Fruit fly (Drosophila melanogaster): ENCODE results near the gene Smr.

The Smr gene

DNA sequence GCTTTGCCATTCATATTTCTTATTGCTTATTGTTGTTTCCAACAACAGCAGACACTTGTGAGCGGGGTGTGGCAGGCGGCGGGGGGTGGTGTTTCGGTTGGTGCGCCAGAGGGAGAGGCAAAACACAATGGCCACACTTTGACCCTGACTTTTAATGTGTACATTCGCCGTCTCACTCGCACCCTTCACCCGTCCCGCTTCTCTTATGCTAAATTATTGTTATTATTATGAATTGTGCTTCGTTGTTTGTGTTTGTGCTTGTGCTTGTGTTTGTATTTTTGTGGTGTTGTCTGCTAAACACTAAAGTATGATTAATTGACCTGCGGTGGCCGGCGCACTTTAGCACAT lies 13.9 kb upstream of the Smr start (continued):
- TF ChIP-seq CG4854 (GFP tag; optimal IDR thresholded peaks at IDR 0.05) (no peak), dpn (GFP tag; optimal IDR thresholded peaks at IDR 0.05) (no peak), insv (GFP tag; optimal IDR thresholded peaks at IDR 0.05) (no peak), sens (GFP tag) (peak; percentile 18), CG8944 (GFP tag; optimal IDR thresholded peaks at IDR 0.05) (no peak), Stat92E (GFP tag; optimal IDR thresholded peaks at IDR 0.05) (no peak), gfzf (GFP tag; optimal IDR thresholded peaks at IDR 0.05) (no peak), CG31388 (GFP tag; optimal IDR thresholded peaks at IDR 0.05) (no peak), Ptx1 (GFP tag; IDR thresholded peaks at IDR 0.05) (no peak), zen (tag; optimal IDR thresholded peaks at IDR 0.05) (no peak), trh (GFP tag; optimal IDR thresholded peaks at IDR 0.05) (no peak), ac (GFP tag; optimal IDR thresholded peaks at IDR 0.05) (no peak), unpg (GFP tag; optimal IDR thresholded peaks at IDR 0.05) (no peak), Atf3 (GFP tag; optimal IDR thresholded peaks at IDR 0.05) (no peak), Dll (GFP tag; IDR thresholded peaks at IDR 0.05; ENCODE audit: partially characterized antibody) (no peak), btn (GFP tag; optimal IDR thresholded peaks at IDR 0.05) (no peak), CG12659 (GFP tag; optimal IDR thresholded peaks at IDR 0.05) (no peak), CG16815 (GFP tag; optimal IDR thresholded peaks at IDR 0.05) (no peak), B-H2 (GFP tag; optimal IDR thresholded peaks at IDR 0.05) (peak; percentile 58), bsh (GFP tag; optimal IDR thresholded peaks at IDR 0.05) (no peak), Spps (tag; optimal IDR thresholded peaks at IDR 0.05) (no peak), CG9609 (GFP tag; optimal IDR thresholded peaks at IDR 0.05) (no peak), MTF-1 (GFP tag; optimal IDR thresholded peaks at IDR 0.05; ENCODE audit: borderline replicate concordance) (no peak), CG5245 (GFP tag; optimal IDR thresholded peaks at IDR 0.05) (no peak), CG10654 (GFP tag; optimal IDR thresholded peaks at IDR 0.05) (no peak), Oli (tag; optimal IDR thresholded peaks at IDR 0.05) (no peak), vvl (GFP tag; IDR thresholded peaks at IDR 0.05) (peak; percentile 78), Rfx (GFP tag; IDR thresholded peaks at IDR 0.05) (no peak), CG8478 (optimal IDR thresholded peaks at IDR 0.05) (no peak), CG17829 (tag; optimal IDR thresholded peaks at IDR 0.05) (no peak), CG43689 (GFP tag; IDR thresholded peaks at IDR 0.05) (no peak), CG5953 (GFP tag; IDR thresholded peaks at IDR 0.05) (no peak), Hand (GFP tag; optimal IDR thresholded peaks at IDR 0.05) (no peak), Bgb (GFP tag; IDR thresholded peaks at IDR 0.05; ENCODE audit: partially characterized antibody) (peak; percentile 54; the same call in 1 of the 2 replicates), CG12391 (tag; optimal IDR thresholded peaks at IDR 0.05) (no peak), HmgD (GFP tag; optimal IDR thresholded peaks at IDR 0.05) (no peak), CG17912 (GFP tag; optimal IDR thresholded peaks at IDR 0.05) (no peak), crp (GFP tag; optimal IDR thresholded peaks at IDR 0.05) (no peak), Sin3A (optimal IDR thresholded peaks at IDR 0.05) (no peak), psq (GFP tag; optimal IDR thresholded peaks at IDR 0.05) (peak; percentile 46), Scr (GFP tag; IDR thresholded peaks at IDR 0.05; ENCODE audit: partially characterized antibody) (no peak), cad (GFP tag; optimal IDR thresholded peaks at IDR 0.05) (no peak), CG8359 (GFP tag; optimal IDR thresholded peaks at IDR 0.05; ENCODE audit: borderline replicate concordance) (no peak), fd96Cb (tag; optimal IDR thresholded peaks at IDR 0.05) (no peak), bbx (GFP tag; IDR thresholded peaks at IDR 0.05; ENCODE audit: partially characterized antibody) (no peak), repo (GFP tag; optimal IDR thresholded peaks at IDR 0.05) (no peak), CG2202 (tag; optimal IDR thresholded peaks at IDR 0.05) (no peak), tx (GFP tag; optimal IDR thresholded peaks at IDR 0.05) (no peak), CG1024 (GFP tag; IDR thresholded peaks at IDR 0.05) (no peak), gsb (GFP tag; IDR thresholded peaks at IDR 0.05) (no peak), sug (tag; optimal IDR thresholded peaks at IDR 0.05) (peak; percentile 41), CG11247 (GFP tag; IDR thresholded peaks at IDR 0.05) (no peak)
